Fruit fly (Drosophila melanogaster): ENCODE results near the gene CG3368.

DNA sequence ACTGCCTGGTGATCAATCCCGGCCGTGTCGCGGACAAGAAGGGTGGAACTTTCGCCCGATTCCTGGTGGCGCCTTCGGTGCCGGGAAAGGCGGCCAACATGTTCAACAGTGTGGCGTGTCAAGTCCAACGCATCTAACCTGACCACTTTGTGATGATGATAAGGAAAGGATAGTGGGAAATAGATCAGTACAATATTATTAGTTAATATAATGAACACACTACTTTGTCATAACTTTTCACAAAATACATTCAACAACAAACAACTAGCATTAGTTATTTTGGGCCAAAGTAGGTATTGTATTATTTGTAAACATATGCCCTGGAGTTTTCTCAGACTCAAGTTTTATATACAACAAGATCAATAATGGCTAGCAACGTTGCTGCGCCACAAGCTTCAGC, 42.6 kb upstream of the CG3368 start, which contains the start of gene CG17991:
- no peak for TF ChIP-seq Dif (GFP tag; optimal IDR thresholded peaks at IDR 0.05; ENCODE audit: partially characterized antibody)
- TF ChIP-seq OdsH (GFP tag; optimal IDR thresholded peaks at IDR 0.05): no peak
- no peak for TF ChIP-seq dmrt93B (GFP tag; optimal IDR thresholded peaks at IDR 0.05)
- TF ChIP-seq fru (GFP tag; optimal IDR thresholded peaks at IDR 0.05): no peak
